Worm (Caenorhabditis elegans) whole organism, L4 larva: ENCODE data around the gene F41C3.8.

Experiments used
- D1046.2 ChIP-seq: fragments of 200-800 bp; sonication (Bioruptor generic); IDR thresholded peaks from 2 replicates; pipeline ENCODE4 v1.3.6; 2022; ENCODE audit warnings: missing genetic modification characterization, missing compliant biosample characterization
- F37D6.2 ChIP-seq: sonication (generic microtip); optimal IDR thresholded peaks from 2 replicates; lab custom pipeline; 2016; ENCODE audit warnings: mild to moderate bottlenecking, missing genetic modification characterization, missing compliant biosample characterization
- F44E2.7 ChIP-seq: fragments of 200-800 bp; sonication (Bioruptor generic); IDR thresholded peaks from 2 replicates; pipeline ENCODE4 v2.1.2; 2022; ENCODE audit warnings: missing genetic modification characterization, missing compliant biosample characterization
- Y75B8A.6 ChIP-seq: fragments of 200-800 bp; sonication (Bioruptor generic); IDR thresholded peaks from 2 replicates; pipeline ENCODE4 v1.3.6; 2022; ENCODE audit warnings: missing genetic modification reagents, missing genetic modification characterization, missing compliant biosample characterization
- ZK337.2 ChIP-seq: fragments of 200-800 bp; sonication (Bioruptor generic); IDR thresholded peaks from 2 replicates; pipeline ENCODE4 v1.3.6; 2022; ENCODE audit warnings: missing genetic modification reagents, missing genetic modification characterization, missing compliant biosample characterization
- ZK546.5 ChIP-seq, 2 experiments: sonication (generic microtip); optimal IDR thresholded peaks; 2 replicates each; lab custom pipeline; 2017; ENCODE audit warnings: missing biosample characterization in 2 of 2, missing genetic modification characterization in 2 of 2
- ceh-20 ChIP-seq: fragments of 200-800 bp; sonication (Bioruptor generic); IDR thresholded peaks from 2 replicates; pipeline ENCODE4 v1.3.6; 2022; ENCODE audit warnings: missing genetic modification reagents, missing genetic modification characterization, missing compliant biosample characterization
- ceh-28 ChIP-seq: fragments of 150-350 bp; optimal IDR thresholded peaks from 2 replicates; lab custom pipeline; 2014; ENCODE audit warnings: missing biosample characterization, missing genetic modification reagents, missing genetic modification characterization
- ctbp-1 ChIP-seq: fragments of 200-800 bp; sonication (Bioruptor generic); IDR thresholded peaks from 2 replicates; pipeline ENCODE4 v1.3.6; 2022; ENCODE audit warnings: missing genetic modification reagents, missing genetic modification characterization, missing compliant biosample characterization
- daf-16 ChIP-seq, 3 experiments: sonication (generic microtip); optimal IDR thresholded peaks; 2 replicates each; lab custom pipeline; 2016 to 2017; ENCODE audit warnings: missing genetic modification characterization in 3 of 3, missing genetic modification reagents in 3 of 3, mild to moderate bottlenecking in 2 of 3, missing compliant biosample characterization in 2 of 3, missing biosample characterization in 1 of 3, moderate library complexity in 1 of 3
- daf-8 ChIP-seq: fragments of 200-800 bp; sonication (Bioruptor generic); IDR thresholded peaks from 2 replicates; pipeline ENCODE4 v1.3.6; 2022; ENCODE audit warnings: missing genetic modification characterization, missing compliant biosample characterization
- hif-1 ChIP-seq, 2 experiments: sonication (generic microtip); optimal IDR thresholded peaks; 2 replicates each; lab custom pipeline; 2016 to 2017; ENCODE audit warnings: missing compliant biosample characterization in 2 of 2, missing genetic modification characterization in 2 of 2, missing genetic modification reagents in 2 of 2, missing genotype in 2 of 2, mild to moderate bottlenecking in 1 of 2
- hlh-30 ChIP-seq: sonication (generic microtip); optimal IDR thresholded peaks from 2 replicates; lab custom pipeline; 2017; ENCODE audit warnings: antibody characterized with exemption, mild to moderate bottlenecking, missing genetic modification characterization, missing compliant biosample characterization; ENCODE audit not compliant: insufficient read depth
- lin-13 ChIP-seq: fragments of 150-350 bp; optimal IDR thresholded peaks from 2 replicates; lab custom pipeline; 2014; ENCODE audit warnings: missing biosample characterization, missing genetic modification reagents, missing genetic modification characterization
- lin-15B ChIP-seq: fragments of 150-350 bp; sonication (generic microtip); optimal IDR thresholded peaks from 3 replicates; lab custom pipeline; 2014; ENCODE audit warnings: missing biosample characterization, missing genetic modification characterization
- lin-29 ChIP-seq: fragments of 200-800 bp; sonication (Bioruptor generic); IDR thresholded peaks from 2 replicates; pipeline ENCODE4 v1.3.6; 2022; ENCODE audit warnings: missing genetic modification reagents, missing genetic modification characterization, missing compliant biosample characterization
- lin-39 ChIP-seq: fragments of 150-350 bp; optimal IDR thresholded peaks from 2 replicates; lab custom pipeline; 2014; ENCODE audit warnings: missing biosample characterization, missing genetic modification reagents, missing genetic modification characterization
- lir-3 ChIP-seq: sonication (generic microtip); optimal IDR thresholded peaks from 2 replicates; lab custom pipeline; 2016; ENCODE audit warnings: mild to moderate bottlenecking, missing genetic modification characterization, missing compliant biosample characterization
- lsy-2 ChIP-seq, 2 experiments: fragments of 150-350 bp in 1 of 2; sonication (generic microtip) in 1 of 2; optimal IDR thresholded peaks; 2 replicates each; lab custom pipeline; 2014 to 2017; ENCODE audit warnings: missing biosample characterization in 2 of 2, missing genetic modification characterization in 2 of 2
- mdt-29 ChIP-seq: fragments of 200-800 bp; sonication (Bioruptor generic); IDR thresholded peaks from 2 replicates; pipeline ENCODE4 v1.3.6; 2022; ENCODE audit warnings: missing genetic modification reagents, missing genetic modification characterization, missing compliant biosample characterization
- mes-2 ChIP-seq: sonication (generic microtip); optimal IDR thresholded peaks from 2 replicates; lab custom pipeline; 2016; ENCODE audit warnings: missing genotype, mild to moderate bottlenecking, missing genetic modification characterization, missing compliant biosample characterization; ENCODE audit not compliant: poor library complexity, severe bottlenecking
- nhr-10 ChIP-seq: fragments of 150-350 bp; optimal IDR thresholded peaks from 2 replicates; lab custom pipeline; 2014; ENCODE audit warnings: missing biosample characterization, missing genetic modification characterization
- nhr-11 ChIP-seq: fragments of 150-350 bp; optimal IDR thresholded peaks from 2 replicates; lab custom pipeline; 2014; ENCODE audit warnings: missing biosample characterization, missing genetic modification characterization
- nhr-28 ChIP-seq: fragments of 150-350 bp; optimal IDR thresholded peaks from 2 replicates; lab custom pipeline; 2014; ENCODE audit warnings: missing biosample characterization, missing genetic modification characterization
- nhr-41 ChIP-seq: fragments of 200-800 bp; sonication (Bioruptor generic); IDR thresholded peaks from 2 replicates; pipeline ENCODE4 v1.3.6; 2022; ENCODE audit warnings: missing genetic modification reagents, missing genetic modification characterization, missing compliant biosample characterization
- nhr-42 ChIP-seq: fragments of 200-800 bp; sonication (Bioruptor generic); IDR thresholded peaks from 2 replicates; pipeline ENCODE4 v1.3.6; 2022; ENCODE audit warnings: missing genetic modification characterization, missing compliant biosample characterization
- nhr-6 ChIP-seq: fragments of 150-350 bp; optimal IDR thresholded peaks from 2 replicates; lab custom pipeline; 2014; ENCODE audit warnings: missing biosample characterization, missing genetic modification characterization
- pqm-1 ChIP-seq: sonication (generic microtip); optimal IDR thresholded peaks from 2 replicates; lab custom pipeline; 2017; ENCODE audit warnings: missing biosample characterization, missing genetic modification characterization
- rbr-2 ChIP-seq: sonication (generic microtip); optimal IDR thresholded peaks from 2 replicates; lab custom pipeline; 2016; ENCODE audit warnings: missing genotype, missing genetic modification characterization, missing compliant biosample characterization
- spr-1 ChIP-seq: sonication (generic microtip); optimal IDR thresholded peaks from 2 replicates; lab custom pipeline; 2016; ENCODE audit warnings: mild to moderate bottlenecking, missing genetic modification characterization, missing compliant biosample characterization
- spr-3 ChIP-seq: fragments of 200-800 bp; sonication (Bioruptor generic); optimal IDR thresholded peaks from 2 replicates; lab custom pipeline; 2018; ENCODE audit warnings: mild to moderate bottlenecking, missing genetic modification characterization, missing compliant biosample characterization
- unc-62 ChIP-seq, 3 experiments: fragments of 150-350 bp in 1 of 3; sonication (generic microtip); optimal IDR thresholded peaks in 2 of 3; peaks in 1 of 3; 1 replicate in 1 of 3; 2 replicates in 2 of 3; lab custom pipeline; 2014 to 2017; ENCODE audit warnings: missing biosample characterization in 3 of 3, missing genetic modification characterization in 3 of 3, missing genetic modification reagents in 3 of 3, missing genotype in 1 of 3
- zip-2 ChIP-seq: fragments of 150-350 bp; optimal IDR thresholded peaks from 2 replicates; lab custom pipeline; 2014; ENCODE audit warnings: missing biosample characterization, missing genetic modification characterization
- ztf-11 ChIP-seq: fragments of 150-350 bp; optimal IDR thresholded peaks from 2 replicates; lab custom pipeline; 2014; ENCODE audit warnings: missing biosample characterization, missing genetic modification characterization

The F41C3.8 gene

ce11 chrII:4675481-4675880 is 40.4 kb upstream of the F41C3.8 start, which contains the start of gene T05A7.3:
TSS of gene T05A7.3 (plus strand) at chrII:4675781.
- no peak for TF ChIP-seq lsy-2 (tag; optimal IDR thresholded peaks at IDR 0.05; lab: Kevin White, UChicago)
- no peak for TF ChIP-seq ceh-20 (GFP tag; lab: Robert Waterston, UW)
- TF ChIP-seq ztf-11 (tag; lab: Kevin White, UChicago), result no peak
- TF ChIP-seq ctbp-1, result no peak
- TF ChIP-seq spr-3 (GFP tag; lab: Kevin White, UChicago), result no peak
- TF ChIP-seq rbr-2, result no peak

- TF ChIP-seq lir-3 (tag; lab: Kevin White, UChicago) (no peak), ZK337.2 (no peak), F44E2.7 (GFP tag; lab: Robert Waterston, UW) (no peak), lin-13 (GFP tag; lab: Kevin White, UChicago) (no peak), daf-16 (GFP tag; optimal IDR thresholded peaks at IDR 0.05; lab: Kevin White, UChicago) (peak in 1 of 2 experiments; percentile 19), daf-16 (tag; optimal IDR thresholded peaks at IDR 0.05; lab: Kevin White, UChicago) (no peak), hif-1 (tag; optimal IDR thresholded peaks at IDR 0.05; lab: Kevin White, UChicago) (no peak), D1046.2 (GFP tag; lab: Robert Waterston, UW) (no peak), hlh-30 (tag; lab: Kevin White, UChicago) (peak; percentile 23), nhr-42 (GFP tag; lab: Robert Waterston, UW) (no peak), nhr-28 (tag; lab: Kevin White, UChicago) (no peak), F37D6.2 (tag; lab: Kevin White, UChicago) (no peak), spr-3 (GFP tag; lab: Kevin White, UChicago) (no peak)
These were observed 39.6 kb upstream of the F41C3.8 start for ce11 chrII:4676241-4676640.

ce11 chrII:4677916-4678315 is 37.9 kb upstream of the F41C3.8 start, which contains the start of gene T05A7.1:
TSS of gene T05A7.1 (plus strand) at chrII:4678216.
- TF ChIP-seq nhr-6 (no peak), lsy-2 (tag; optimal IDR thresholded peaks at IDR 0.05; lab: Kevin White, UChicago) (no peak), ZK546.5 (tag; optimal IDR thresholded peaks at IDR 0.05; lab: Kevin White, UChicago) (no peak), nhr-10 (tag; lab: Kevin White, UChicago) (no peak), D1046.2 (GFP tag; lab: Robert Waterston, UW) (no peak), mdt-29 (GFP tag; lab: Robert Waterston, UW) (no peak), lin-29 (GFP tag; lab: Robert Waterston, UW) (no peak), daf-8 (GFP tag; lab: Robert Waterston, UW) (no peak), spr-3 (GFP tag; lab: Kevin White, UChicago) (no peak), pqm-1 (tag; lab: Kevin White, UChicago) (no peak), mes-2 (tag; lab: Kevin White, UChicago) (no peak), lin-15B (tag; lab: Kevin White, UChicago) (no peak)
- TF ChIP-seq, all 104 proteins: peak for 0

ce11 chrII:4681391-4681790 is 34.5 kb upstream of the F41C3.8 start, which contains the start of gene T05A7.7:
TSS of gene T05A7.7 (minus strand) at chrII:4681491.
- TF ChIP-seq zip-2 (no peak), nhr-41 (no peak), ceh-28 (no peak), lin-39 (tag; lab: Kevin White, UChicago) (no peak), unc-62 (GFP tag; optimal IDR thresholded peaks at IDR 0.05 in 1 of 2; lab: Kevin White, UChicago) (no peak), unc-62 (tag; optimal IDR thresholded peaks at IDR 0.05; lab: Kevin White, UChicago) (no peak), spr-1 (tag; lab: Kevin White, UChicago) (no peak), nhr-11 (tag; lab: Kevin White, UChicago) (no peak)
- TF ChIP-seq, all 104 proteins: peak for 0

- TF ChIP-seq mdt-29 (GFP tag; lab: Robert Waterston, UW) (no peak), Y75B8A.6 (GFP tag; lab: Robert Waterston, UW) (no peak)
These were observed 32.2 kb upstream of the F41C3.8 start, which contains the start of gene sre-40 for ce11 chrII:4683693-4684092. TSS of gene sre-40 (minus strand) at chrII:4683793.
